Worm (Caenorhabditis elegans) whole organism, late embryonic: ENCODE measurements around the gene K01D12.8.

Source experiments
- C38D4.7 ChIP-seq: fragments of 200-800 bp; sonication (Bioruptor generic); optimal IDR thresholded peaks from 2 replicates; lab custom pipeline; 2018; ENCODE audit warnings: mild to moderate bottlenecking, missing genetic modification characterization, moderate library complexity, missing compliant biosample characterization
- ama-1 ChIP-seq: fragments of 150-350 bp; optimal IDR thresholded peaks from 2 replicates; lab custom pipeline; 2014
- ceh-14 ChIP-seq: sonication (generic microtip); optimal IDR thresholded peaks from 2 replicates; lab custom pipeline; 2016; ENCODE audit warnings: missing genotype, missing genetic modification characterization, missing compliant biosample characterization
- ceh-18 ChIP-seq: sonication (generic microtip); optimal IDR thresholded peaks from 2 replicates; lab custom pipeline; 2016; ENCODE audit warnings: missing genetic modification characterization, missing compliant biosample characterization
- ceh-2 ChIP-seq: sonication (generic microtip); optimal IDR thresholded peaks from 2 replicates; lab custom pipeline; 2016; ENCODE audit warnings: missing genotype, missing genetic modification characterization, missing compliant biosample characterization
- ceh-22 ChIP-seq: sonication (generic microtip); optimal IDR thresholded peaks from 2 replicates; lab custom pipeline; 2017; ENCODE audit warnings: missing biosample characterization, missing genetic modification characterization
- ceh-31 ChIP-seq: sonication (generic microtip); optimal IDR thresholded peaks from 2 replicates; lab custom pipeline; 2016; ENCODE audit warnings: missing genetic modification characterization, missing compliant biosample characterization
- ceh-34 ChIP-seq: sonication (generic microtip); optimal IDR thresholded peaks from 2 replicates; lab custom pipeline; 2016; ENCODE audit warnings: mild to moderate bottlenecking, missing genetic modification characterization, missing compliant biosample characterization
- ceh-45 ChIP-seq: fragments of 200-800 bp; sonication (Bioruptor generic); IDR thresholded peaks from 2 replicates; pipeline ENCODE4 v1.3.6; 2022; ENCODE audit warnings: missing genetic modification reagents, missing genetic modification characterization, missing compliant biosample characterization
- ceh-48 ChIP-seq: sonication (generic microtip); optimal IDR thresholded peaks from 2 replicates; lab custom pipeline; 2016; ENCODE audit warnings: missing genetic modification characterization, inconsistent platforms, missing compliant biosample characterization
- ceh-6 ChIP-seq: fragments of 200-800 bp; sonication (Bioruptor generic); optimal IDR thresholded peaks from 2 replicates; lab custom pipeline; 2018; ENCODE audit warnings: mild to moderate bottlenecking, missing genetic modification characterization, missing compliant biosample characterization
- ceh-9 ChIP-seq: sonication (generic microtip); optimal IDR thresholded peaks from 2 replicates; lab custom pipeline; 2016; ENCODE audit warnings: mild to moderate bottlenecking, missing genetic modification characterization, inconsistent platforms, missing compliant biosample characterization
- che-1 ChIP-seq: sonication (generic microtip); optimal IDR thresholded peaks from 2 replicates; lab custom pipeline; 2016; ENCODE audit warnings: mild to moderate bottlenecking, missing genetic modification characterization, missing compliant biosample characterization
- dmd-4 ChIP-seq: sonication (generic microtip); optimal IDR thresholded peaks from 2 replicates; lab custom pipeline; 2016; ENCODE audit warnings: borderline replicate concordance, missing genetic modification characterization, missing compliant biosample characterization
- fkh-10 ChIP-seq: fragments of 150-350 bp; optimal IDR thresholded peaks from 2 replicates; lab custom pipeline; 2014; ENCODE audit warnings: missing biosample characterization, missing genetic modification reagents, missing genetic modification characterization
- fkh-6 ChIP-seq: sonication (generic microtip); optimal IDR thresholded peaks from 2 replicates; lab custom pipeline; 2016; ENCODE audit warnings: missing genetic modification characterization, missing compliant biosample characterization
- hlh-13 ChIP-seq: fragments of 200-800 bp; sonication (Bioruptor generic); optimal IDR thresholded peaks from 2 replicates; lab custom pipeline; 2018; ENCODE audit warnings: mild to moderate bottlenecking, missing genetic modification characterization, missing compliant biosample characterization
- hlh-30 ChIP-seq: sonication (generic microtip); optimal IDR thresholded peaks from 2 replicates; lab custom pipeline; 2017; ENCODE audit warnings: antibody characterized with exemption, missing genetic modification characterization, missing compliant biosample characterization; ENCODE audit not compliant: insufficient read depth
- hlh-6 ChIP-seq: sonication (generic microtip); optimal IDR thresholded peaks from 2 replicates; lab custom pipeline; 2016; ENCODE audit warnings: missing genotype, missing genetic modification characterization, missing compliant biosample characterization
- hlh-8 ChIP-seq: sonication (generic microtip); optimal IDR thresholded peaks from 2 replicates; lab custom pipeline; 2016; ENCODE audit warnings: missing genotype, missing genetic modification characterization, missing compliant biosample characterization
- mec-3 ChIP-seq: sonication (generic microtip); optimal IDR thresholded peaks from 2 replicates; lab custom pipeline; 2016; ENCODE audit warnings: borderline replicate concordance, missing genetic modification characterization, missing compliant biosample characterization
- nhr-232 ChIP-seq: sonication (generic microtip); optimal IDR thresholded peaks from 2 replicates; lab custom pipeline; 2016; ENCODE audit warnings: missing genetic modification characterization, missing compliant biosample characterization
- pax-1 ChIP-seq: fragments of 150-350 bp; optimal IDR thresholded peaks from 2 replicates; lab custom pipeline; 2014; ENCODE audit warnings: missing biosample characterization, missing genetic modification characterization
- pqm-1 ChIP-seq: sonication (generic microtip); optimal IDR thresholded peaks from 2 replicates; lab custom pipeline; 2016; ENCODE audit warnings: missing genetic modification characterization, missing compliant biosample characterization
- ref-2 ChIP-seq: sonication (generic microtip); optimal IDR thresholded peaks from 2 replicates; lab custom pipeline; 2016; ENCODE audit warnings: missing genetic modification characterization, missing compliant biosample characterization
- ttx-3 ChIP-seq: sonication (generic microtip); optimal IDR thresholded peaks from 2 replicates; lab custom pipeline; 2016; ENCODE audit warnings: missing genetic modification reagents, missing genetic modification characterization, missing compliant biosample characterization
- unc-3 ChIP-seq, 2 experiments: fragments of 200-800 bp in 1 of 2; sonication (Bioruptor generic) in 1 of 2; sonication (generic microtip) in 1 of 2; conservative IDR thresholded peaks in 1 of 2; optimal IDR thresholded peaks in 1 of 2; 2 replicates each; pipeline versions ENCODE4 v1.3.6 to Lab custom; 2016 to 2022; ENCODE audit warnings: missing compliant biosample characterization in 2 of 2, missing genetic modification characterization in 2 of 2, missing genetic modification reagents in 1 of 2
- unc-42 ChIP-seq: sonication (generic microtip); optimal IDR thresholded peaks from 2 replicates; lab custom pipeline; 2016; ENCODE audit warnings: missing genotype, missing genetic modification characterization, missing compliant biosample characterization
- unc-55 ChIP-seq: sonication (generic microtip); optimal IDR thresholded peaks from 2 replicates; lab custom pipeline; 2017; ENCODE audit warnings: missing biosample characterization, missing genetic modification reagents, missing genetic modification characterization
- zip-5 ChIP-seq: sonication (generic microtip); optimal IDR thresholded peaks from 2 replicates; lab custom pipeline; 2016; ENCODE audit warnings: missing genetic modification characterization, missing compliant biosample characterization
- ztf-16 ChIP-seq: sonication (generic microtip); optimal IDR thresholded peaks from 2 replicates; lab custom pipeline; 2017; ENCODE audit warnings: missing genetic modification characterization, missing compliant biosample characterization

K01D12.8 gene

DNA sequence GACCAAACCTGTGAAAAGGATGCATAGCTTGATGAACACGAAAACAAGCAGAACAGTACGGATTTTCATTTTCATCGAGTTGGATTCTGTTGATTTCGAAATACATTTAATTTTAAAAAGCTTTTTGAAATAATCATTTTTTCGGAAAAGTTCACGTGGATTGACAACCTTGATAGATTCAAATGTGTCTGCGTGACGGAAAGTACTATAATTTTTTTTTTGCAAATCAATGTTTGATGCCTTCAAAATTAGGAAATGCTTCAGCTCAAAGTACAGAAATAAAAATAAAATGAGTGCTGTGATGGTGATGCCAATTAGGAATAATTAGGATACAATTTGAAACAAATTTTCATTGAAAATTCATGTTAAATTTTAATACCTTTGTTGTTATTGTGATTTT is 18.4 kb downstream of the K01D12.8 start, which contains the start of gene C54D10.4:
C54D10.4 (minus strand) TSS at position 101 of the 400 bp plus-strand sequence.
- no peak for TF ChIP-seq fkh-6 (tag; lab: Kevin White, UChicago)
- no peak for TF ChIP-seq ceh-9 (tag; lab: Kevin White, UChicago)
- no peak for TF ChIP-seq fkh-10 (GFP tag; lab: Kevin White, UChicago)
- TF ChIP-seq hlh-30 (tag; lab: Kevin White, UChicago), result no peak
- TF ChIP-seq C38D4.7 (GFP tag; lab: Kevin White, UChicago), result no peak
- no peak for TF ChIP-seq ama-1 (lab: Kevin White, UChicago)
- no peak for TF ChIP-seq che-1 (tag; lab: Kevin White, UChicago)
- TF ChIP-seq hlh-13 (GFP tag; lab: Kevin White, UChicago), result no peak
- TF ChIP-seq ceh-22 (tag; lab: Kevin White, UChicago), result no peak
- no peak for TF ChIP-seq pax-1 (tag; lab: Kevin White, UChicago)
- TF ChIP-seq unc-42 (tag; lab: Kevin White, UChicago), result no peak
- TF ChIP-seq pqm-1 (tag; lab: Kevin White, UChicago), result no peak
- TF ChIP-seq zip-5 (tag; lab: Kevin White, UChicago), result no peak
- TF ChIP-seq ceh-48 (tag; lab: Kevin White, UChicago), result no peak
- no peak for TF ChIP-seq ceh-14 (tag; lab: Kevin White, UChicago)
- TF ChIP-seq unc-55 (GFP tag; lab: Kevin White, UChicago), result no peak
- TF ChIP-seq, all 69 proteins: peak for 0

DNA sequence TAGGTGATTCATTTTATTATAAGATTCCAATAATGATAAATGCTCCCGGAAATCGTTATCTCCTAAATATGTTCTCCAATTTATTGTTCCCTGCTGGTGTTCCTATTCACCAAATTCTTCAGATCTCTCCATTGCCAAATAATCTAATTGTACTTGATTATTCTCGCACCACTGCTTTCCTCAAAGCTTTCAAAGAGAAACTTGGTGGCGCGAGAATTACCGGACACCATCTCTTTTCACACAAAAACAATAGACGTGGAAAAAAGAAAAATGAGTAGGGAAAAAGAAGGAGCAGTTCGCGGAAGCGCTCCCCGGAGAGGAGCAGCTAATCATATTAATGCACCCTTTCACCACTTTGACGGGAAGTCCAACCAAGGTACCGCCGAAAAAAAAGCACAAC is 18.9 kb downstream of the K01D12.8 start:
- TF ChIP-seq ceh-31 (tag; lab: Kevin White, UChicago), result peak; percentile 62
- no peak for TF ChIP-seq fkh-10 (GFP tag; lab: Kevin White, UChicago)
- TF ChIP-seq pax-1 (tag; lab: Kevin White, UChicago), result no peak
- TF ChIP-seq nhr-232 (tag; lab: Kevin White, UChicago), result no peak
- no peak for TF ChIP-seq hlh-6
- TF ChIP-seq ztf-16, result no peak
- peak; percentile 53 for TF ChIP-seq unc-42 (tag; lab: Kevin White, UChicago)

DNA sequence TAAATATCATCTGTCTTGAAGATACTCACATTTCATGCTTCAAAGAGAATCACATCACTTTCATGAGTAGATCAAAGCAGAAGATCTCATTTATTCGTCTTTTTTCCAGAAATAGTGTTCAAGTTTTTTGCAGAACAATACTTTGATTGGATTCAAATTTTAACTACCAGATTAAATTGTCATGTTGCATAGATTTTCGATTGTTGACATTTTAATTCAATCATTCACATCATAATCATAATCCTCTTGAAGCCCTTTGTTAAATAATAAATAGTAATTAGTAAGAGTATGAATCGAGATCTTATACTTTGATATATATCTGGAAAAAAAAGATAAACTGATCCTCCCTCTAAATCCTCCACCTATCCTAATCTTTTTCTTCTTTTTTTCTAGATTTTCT is 25.4 kb downstream of the K01D12.8 start:
- TF ChIP-seq ceh-34 (tag; lab: Kevin White, UChicago) (no peak), ceh-6 (GFP tag; lab: Kevin White, UChicago) (no peak), pax-1 (tag; lab: Kevin White, UChicago) (no peak), hlh-8 (tag; lab: Kevin White, UChicago) (no peak), unc-3 (GFP tag; conservative IDR thresholded peaks at IDR 0.05; lab: Robert Waterston, UW) (no peak), unc-3 (tag; optimal IDR thresholded peaks at IDR 0.05; lab: Kevin White, UChicago) (no peak), ttx-3 (tag; lab: Kevin White, UChicago) (no peak), hlh-13 (GFP tag; lab: Kevin White, UChicago) (no peak), ceh-2 (tag; lab: Kevin White, UChicago) (no peak), mec-3 (tag; lab: Kevin White, UChicago) (no peak), dmd-4 (tag; lab: Kevin White, UChicago) (no peak)
- TF ChIP-seq, all 69 proteins: peak for 0

DNA sequence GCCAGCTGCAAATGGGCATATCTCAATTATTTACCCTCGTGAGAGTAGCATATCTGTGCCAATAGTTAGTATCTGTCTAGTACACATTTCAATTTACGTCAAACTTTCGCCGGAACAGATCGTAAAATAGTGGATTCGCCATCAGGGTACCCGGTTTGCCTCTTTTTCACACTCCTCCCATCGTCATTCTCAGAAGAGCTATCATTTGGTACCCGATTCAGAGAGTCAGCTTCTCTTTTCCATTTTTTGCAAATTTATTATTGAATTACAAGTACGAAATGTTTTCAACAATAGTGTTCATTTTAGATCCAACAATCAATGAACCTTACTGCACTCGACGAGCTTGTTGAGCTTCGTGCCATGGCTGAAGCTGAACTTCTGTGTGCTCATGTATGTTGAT is 26.6 kb downstream of the K01D12.8 start, which contains the start of gene C54D10.5:
C54D10.5 (plus strand) TSS at position 301 of the 400 bp plus-strand sequence.
- TF ChIP-seq dmd-4 (tag; lab: Kevin White, UChicago), result no peak
- TF ChIP-seq ceh-45 (GFP tag; lab: Robert Waterston, UW), result no peak
- TF ChIP-seq ztf-16, result no peak
- TF ChIP-seq ceh-9 (tag; lab: Kevin White, UChicago), result no peak
- no peak for TF ChIP-seq ceh-2 (tag; lab: Kevin White, UChicago)
- TF ChIP-seq ref-2 (tag; lab: Kevin White, UChicago), result no peak

DNA sequence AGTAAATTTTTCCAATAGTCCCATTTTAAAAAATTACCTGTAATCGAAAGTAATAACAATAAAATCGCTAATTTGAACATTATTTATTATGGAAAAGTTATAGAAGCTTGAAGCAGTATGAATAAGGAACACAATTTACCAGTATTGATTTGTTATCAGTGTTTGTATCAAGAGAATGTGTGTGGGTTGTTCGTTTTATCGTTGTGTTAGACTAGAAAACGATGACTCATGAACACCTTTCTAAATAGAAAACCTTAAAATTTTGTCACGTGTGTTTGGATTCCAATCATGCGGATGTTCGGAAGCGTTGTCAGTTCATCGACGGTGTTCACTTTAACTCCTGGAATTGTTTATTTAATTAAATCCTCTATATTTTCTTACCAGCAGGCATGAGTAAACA is 29.7 kb downstream of the K01D12.8 start, which contains the start of gene C54D10.13:
C54D10.13 (minus strand) TSS at position 179 of the 400 bp plus-strand sequence.
- no peak for TF ChIP-seq pax-1 (tag; lab: Kevin White, UChicago)
- TF ChIP-seq ceh-18, result no peak
- TF ChIP-seq ceh-9 (tag; lab: Kevin White, UChicago), result no peak
